Fruit fly (Drosophila melanogaster) whole organism, embryonic: Measurements from ENCODE around the gene Polr2I.

Experiments
- Aef1 ChIP-seq: fragments of 200-800 bp; sonication (Bioruptor generic); IDR thresholded peaks from 3 replicates; pipeline ENCODE4 v1.3.6; 2022; ENCODE audit warnings: missing biosample characterization, missing genetic modification characterization
- B-H1 ChIP-seq: fragments of 200-800 bp; sonication (Bioruptor generic); IDR thresholded peaks from 3 replicates; pipeline ENCODE4 v1.3.6; 2022; ENCODE audit warnings: missing biosample characterization, missing genetic modification characterization
- CG10959 ChIP-seq: fragments of 200-800 bp; sonication (Bioruptor generic); IDR thresholded peaks from 2 replicates; pipeline ENCODE4 v1.3.6; 2022; ENCODE audit warnings: missing biosample characterization, missing genetic modification characterization
- CG10979 ChIP-seq: fragments of 200-800 bp; sonication (Bioruptor generic); optimal IDR thresholded peaks from 2 replicates; lab custom pipeline; 2018; ENCODE audit warnings: missing biosample characterization, mild to moderate bottlenecking, missing genetic modification characterization, moderate library complexity
- CG11247 ChIP-seq: fragments of 200-800 bp; sonication (Bioruptor generic); IDR thresholded peaks from 2 replicates; pipeline ENCODE4 v1.3.6; 2022; ENCODE audit warnings: missing biosample characterization, missing genetic modification characterization
- CG11398 ChIP-seq: fragments of 200-800 bp; sonication (Bioruptor generic); optimal IDR thresholded peaks from 2 replicates; lab custom pipeline; 2016; ENCODE audit warnings: missing biosample characterization, missing genetic modification characterization
- CG11456 ChIP-seq: fragments of 200-800 bp; sonication (Bioruptor generic); IDR thresholded peaks from 3 replicates; pipeline ENCODE4 v1.3.6; 2022; ENCODE audit warnings: missing biosample characterization, missing genetic modification characterization
- CG11695 ChIP-seq: fragments of 200-800 bp; sonication (Bioruptor generic); IDR thresholded peaks from 3 replicates; pipeline ENCODE4 v1.3.6; 2022; ENCODE audit warnings: missing biosample characterization, missing genetic modification characterization
- CG12299 ChIP-seq: fragments of 200-800 bp; sonication (Bioruptor generic); optimal IDR thresholded peaks from 2 replicates; lab custom pipeline; 2018; ENCODE audit warnings: missing biosample characterization, mild to moderate bottlenecking, missing genetic modification characterization
- CG13123 ChIP-seq: fragments of 200-800 bp; sonication (Bioruptor generic); optimal IDR thresholded peaks from 2 replicates; lab custom pipeline; 2016; ENCODE audit warnings: missing biosample characterization, missing genetic modification characterization
- CG14710 ChIP-seq: fragments of 200-800 bp; sonication (Bioruptor generic); optimal IDR thresholded peaks from 3 replicates; lab custom pipeline; 2019; ENCODE audit warnings: missing biosample characterization, mild to moderate bottlenecking, missing genetic modification characterization, moderate library complexity
- CG1529 ChIP-seq: fragments of 200-800 bp; sonication (Bioruptor generic); optimal IDR thresholded peaks from 3 replicates; lab custom pipeline; 2018; ENCODE audit warnings: missing biosample characterization, missing genetic modification characterization
- CG15479 ChIP-seq: fragments of 200-800 bp; sonication (Bioruptor generic); optimal IDR thresholded peaks from 3 replicates; lab custom pipeline; 2019; ENCODE audit warnings: missing biosample characterization, mild to moderate bottlenecking, missing genetic modification characterization, moderate library complexity
- CG15601 ChIP-seq: fragments of 200-800 bp; sonication (Bioruptor generic); optimal IDR thresholded peaks from 3 replicates; lab custom pipeline; 2019; ENCODE audit warnings: missing biosample characterization, mild to moderate bottlenecking, missing genetic modification characterization, moderate library complexity
- CG1603 ChIP-seq: fragments of 200-800 bp; sonication (Bioruptor generic); optimal IDR thresholded peaks from 2 replicates; lab custom pipeline; 2019; ENCODE audit warnings: missing biosample characterization, mild to moderate bottlenecking, missing genetic modification characterization, moderate library complexity
- CG2199 ChIP-seq: fragments of 200-800 bp; sonication (Bioruptor generic); IDR thresholded peaks from 3 replicates; pipeline ENCODE4 v1.3.6; 2022; ENCODE audit warnings: missing biosample characterization, missing genetic modification characterization
- CG31388 ChIP-seq: fragments of 200-800 bp; sonication (Bioruptor generic); optimal IDR thresholded peaks from 2 replicates; lab custom pipeline; 2016; ENCODE audit warnings: missing biosample characterization, missing genetic modification characterization
- CG3163 ChIP-seq: fragments of 200-800 bp; sonication (Bioruptor generic); optimal IDR thresholded peaks from 3 replicates; lab custom pipeline; 2016; ENCODE audit warnings: missing biosample characterization, missing genetic modification characterization
- CG3407 ChIP-seq: fragments of 200-800 bp; sonication (Bioruptor generic); optimal IDR thresholded peaks from 2 replicates; lab custom pipeline; 2018; ENCODE audit warnings: missing biosample characterization, mild to moderate bottlenecking, missing genetic modification characterization
- CG3726 ChIP-seq: fragments of 200-800 bp; sonication (Bioruptor generic); IDR thresholded peaks from 3 replicates; pipeline ENCODE4, ENCODE4 v1.3.6; 2022; ENCODE audit warnings: missing biosample characterization, missing genetic modification characterization
- CG4360 ChIP-seq: fragments of 200-800 bp; sonication (Bioruptor generic); IDR thresholded peaks from 2 replicates; pipeline ENCODE4 v1.3.6; 2022; ENCODE audit warnings: missing biosample characterization, missing genetic modification characterization
- CG4404 ChIP-seq: fragments of 200-800 bp; sonication (Bioruptor generic); IDR thresholded peaks from 2 replicates; pipeline ENCODE4 v1.3.6; 2022; ENCODE audit warnings: missing biosample characterization, missing genetic modification characterization
- CG4424 ChIP-seq: fragments of 200-800 bp; sonication (Bioruptor generic); optimal IDR thresholded peaks from 3 replicates; lab custom pipeline; 2016; ENCODE audit warnings: missing biosample characterization, missing genetic modification characterization
- CG6254 ChIP-seq: fragments of 200-800 bp; sonication (Bioruptor generic); optimal IDR thresholded peaks from 3 replicates; lab custom pipeline; 2017; ENCODE audit warnings: mild to moderate bottlenecking, missing biosample characterization, missing genetic modification reagents, missing genetic modification characterization
- CG7271 ChIP-seq: fragments of 200-800 bp; sonication (Bioruptor generic); optimal IDR thresholded peaks from 2 replicates; lab custom pipeline; 2018; ENCODE audit warnings: missing biosample characterization, mild to moderate bottlenecking, missing genetic modification characterization, moderate library complexity
- Dek ChIP-seq: fragments of 200-800 bp; sonication (Bioruptor generic); optimal IDR thresholded peaks from 3 replicates; lab custom pipeline; 2019; ENCODE audit warnings: missing biosample characterization, mild to moderate bottlenecking, missing genetic modification characterization, moderate library complexity
- H2.0 ChIP-seq: fragments of 200-800 bp; sonication (Bioruptor generic); IDR thresholded peaks from 2 replicates; pipeline ENCODE4 v1.3.6; 2022; ENCODE audit warnings: missing biosample characterization, missing genetic modification characterization
- Hmx ChIP-seq: fragments of 200-800 bp; sonication (Bioruptor generic); optimal IDR thresholded peaks from 2 replicates; lab custom pipeline; 2016; ENCODE audit warnings: missing biosample characterization, missing genetic modification characterization
- Hr39 ChIP-seq: fragments of >200 bp; optimal IDR thresholded peaks from 2 replicates; lab custom pipeline; 2017
- Mes4 ChIP-seq: fragments of 200-800 bp; sonication (Bioruptor generic); optimal IDR thresholded peaks from 2 replicates; lab custom pipeline; 2016; ENCODE audit warnings: missing biosample characterization, missing genetic modification characterization
- NFAT ChIP-seq: fragments of 200-800 bp; sonication (Bioruptor generic); IDR thresholded peaks from 2 replicates; pipeline ENCODE4 v1.3.6; 2022; ENCODE audit warnings: missing biosample characterization, missing genetic modification characterization
- Opbp ChIP-seq: fragments of 200-800 bp; sonication (Bioruptor generic); IDR thresholded peaks from 3 replicates; pipeline ENCODE4 v1.3.6; 2022; ENCODE audit warnings: missing biosample characterization, missing genetic modification characterization; ENCODE audit not compliant: partially characterized antibody
- Pdp1 ChIP-seq, 2 experiments: fragments of 200-800 bp; sonication (Bioruptor generic); optimal IDR thresholded peaks; 3 replicates each; lab custom pipeline; 2016; ENCODE audit warnings: missing biosample characterization in 2 of 2, missing genetic modification characterization in 2 of 2, mild to moderate bottlenecking in 1 of 2, moderate library complexity in 1 of 2
- Ptx1 ChIP-seq: fragments of 200-800 bp; sonication (Bioruptor generic); IDR thresholded peaks from 2 replicates; pipeline ENCODE4 v1.3.6; 2022; ENCODE audit warnings: missing biosample characterization, missing genetic modification characterization
- Ravus ChIP-seq: fragments of 200-800 bp; sonication (Bioruptor generic); IDR thresholded peaks from 2 replicates; pipeline ENCODE4 v1.3.6; 2022; ENCODE audit warnings: missing biosample characterization, missing genetic modification characterization
- Side ChIP-seq: fragments of 200-800 bp; sonication (Bioruptor generic); optimal IDR thresholded peaks from 2 replicates; lab custom pipeline; 2016; ENCODE audit warnings: missing biosample characterization, missing genetic modification characterization
- Xbp1 ChIP-seq: fragments of 200-800 bp; sonication (Bioruptor generic); optimal IDR thresholded peaks from 3 replicates; lab custom pipeline; 2016; ENCODE audit warnings: missing biosample characterization, mild to moderate bottlenecking, missing genetic modification characterization
- croc ChIP-seq: fragments of 200-800 bp; sonication (Bioruptor generic); conservative IDR thresholded peaks from 3 replicates; pipeline ENCODE4 v1.3.6; 2022; ENCODE audit warnings: missing biosample characterization, missing genetic modification characterization
- crp ChIP-seq, 2 experiments: fragments of 200-800 bp; sonication (Bioruptor generic); optimal IDR thresholded peaks; 2 replicates in 1 of 2; 3 replicates in 1 of 2; lab custom pipeline; 2017; ENCODE audit warnings: missing biosample characterization in 2 of 2, missing genetic modification characterization in 2 of 2, mild to moderate bottlenecking in 1 of 2, moderate library complexity in 1 of 2
- fd64A ChIP-seq: fragments of 200-800 bp; sonication (Bioruptor generic); optimal IDR thresholded peaks from 3 replicates; lab custom pipeline; 2018; ENCODE audit warnings: missing biosample characterization, mild to moderate bottlenecking, missing genetic modification characterization
- h ChIP-seq: fragments of >200 bp; optimal IDR thresholded peaks from 2 replicates; lab custom pipeline; 2017
- lmd ChIP-seq: fragments of 200-800 bp; sonication (Bioruptor generic); IDR thresholded peaks from 2 replicates; pipeline ENCODE4 v1.3.6; 2022; ENCODE audit warnings: missing biosample characterization, missing genetic modification characterization
- mld ChIP-seq: fragments of 200-800 bp; sonication (Bioruptor generic); IDR thresholded peaks from 3 replicates; pipeline ENCODE4 v1.3.6; 2022; ENCODE audit warnings: missing biosample characterization, missing genetic modification characterization; ENCODE audit not compliant: partially characterized antibody
- nau ChIP-seq: fragments of 200-800 bp; sonication (Bioruptor generic); optimal IDR thresholded peaks from 3 replicates; lab custom pipeline; 2017; ENCODE audit warnings: missing biosample characterization, mild to moderate bottlenecking, missing genetic modification characterization, missing genetic modification reagents
- odd ChIP-seq: fragments of 200-800 bp; sonication (Bioruptor generic); optimal IDR thresholded peaks from 2 replicates; lab custom pipeline; 2017; ENCODE audit warnings: missing biosample characterization, mild to moderate bottlenecking, missing genetic modification characterization
- peb ChIP-seq: fragments of 200-800 bp; sonication (Bioruptor generic); IDR thresholded peaks from 2 replicates; pipeline ENCODE4 v1.3.6; 2022; ENCODE audit warnings: missing biosample characterization, missing genetic modification characterization
- pfk ChIP-seq: fragments of 200-800 bp; sonication (Bioruptor generic); optimal IDR thresholded peaks from 2 replicates; lab custom pipeline; 2018; ENCODE audit warnings: missing biosample characterization, mild to moderate bottlenecking, missing genetic modification characterization, moderate library complexity
- sd ChIP-seq: fragments of 200-800 bp; sonication (Bioruptor generic); optimal IDR thresholded peaks from 3 replicates; lab custom pipeline; 2018; ENCODE audit warnings: missing biosample characterization, mild to moderate bottlenecking, missing genetic modification characterization, moderate library complexity
- slou ChIP-seq: fragments of 200-800 bp; sonication (Bioruptor generic); optimal IDR thresholded peaks from 3 replicates; lab custom pipeline; 2016; ENCODE audit warnings: missing biosample characterization, missing genetic modification characterization
- so ChIP-seq: fragments of 200-800 bp; sonication (Bioruptor generic); IDR thresholded peaks from 3 replicates; pipeline ENCODE4 v1.3.6; 2022; ENCODE audit warnings: missing biosample characterization, missing genetic modification characterization
- tin ChIP-seq: fragments of 200-800 bp; sonication (Bioruptor generic); optimal IDR thresholded peaks from 3 replicates; lab custom pipeline; 2016; ENCODE audit warnings: missing biosample characterization, missing genetic modification characterization
- unpg ChIP-seq: fragments of 200-800 bp; sonication (Bioruptor generic); optimal IDR thresholded peaks from 3 replicates; lab custom pipeline; 2018; ENCODE audit warnings: missing biosample characterization, mild to moderate bottlenecking, missing genetic modification characterization, moderate library complexity

Gene Polr2I

DNA sequence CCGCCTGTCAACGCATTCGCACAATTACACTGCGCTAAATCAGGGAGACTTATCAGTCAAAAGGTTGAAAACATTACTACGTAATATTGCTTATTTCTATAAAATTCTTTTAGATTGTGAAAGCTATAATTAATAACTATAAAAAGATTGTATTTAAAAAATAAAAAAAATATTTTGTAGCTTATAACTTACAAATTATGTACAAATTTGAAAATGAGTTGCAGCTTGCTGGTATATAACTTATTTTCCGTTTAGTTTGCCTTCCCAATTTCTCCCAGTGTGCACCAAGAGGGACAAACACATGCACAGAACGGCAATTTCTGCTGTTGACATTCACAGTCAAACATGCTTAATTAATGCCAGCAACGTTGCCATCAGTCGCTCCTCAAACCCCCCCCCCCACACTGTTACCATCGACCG, 44.9 kb downstream of the Polr2I start (continued):
- TF ChIP-seq CG3726 (GFP tag; lab: Robert Waterston, UW) (no peak), Ravus (GFP tag; lab: Robert Waterston, UW) (no peak), CG4424 (peak; percentile 68), H2.0 (0 out of 2 replicates have a peak, but pooled peaks have one; percentile 7), CG3163 (GFP tag; lab: Kevin White, UChicago) (no peak), Side (no peak), Xbp1 (GFP tag; lab: Kevin White, UChicago) (peak; percentile 57), B-H1 (GFP tag; lab: Robert Waterston, UW) (peak; percentile 62; the same call in 2 of the 3 replicates), so (GFP tag; lab: Robert Waterston, UW) (0 out of 3 replicates have a peak, but pooled peaks have one; percentile 58), CG11456 (no peak), CG6254 (GFP tag; lab: Kevin White, UChicago) (peak; percentile 62), CG4404 (GFP tag; lab: Robert Waterston, UW) (peak; percentile 47), tin (GFP tag; lab: Kevin White, UChicago) (peak; percentile 49), CG15601 (tag; lab: Kevin White, UChicago) (peak; percentile 46), CG11247 (peak; percentile 58; the same call in 1 of the 2 replicates), CG12299 (tag; lab: Kevin White, UChicago) (peak; percentile 32), fd64A (GFP tag; lab: Kevin White, UChicago) (no peak), CG15479 (no peak), Mes4 (no peak), CG1529 (peak; percentile 41), croc (GFP tag; lab: Robert Waterston, UW) (peak; percentile 62; the same call in 1 of the 3 replicates), odd (peak; percentile 63), unpg (GFP tag; lab: Kevin White, UChicago) (peak; percentile 78), slou (GFP tag; lab: Kevin White, UChicago) (no peak), Opbp (GFP tag; lab: Robert Waterston, UW) (no peak), CG14710 (peak; percentile 72), CG10959 (GFP tag; lab: Robert Waterston, UW) (no peak), Hmx (GFP tag; lab: Kevin White, UChicago) (no peak), lmd (GFP tag; lab: Robert Waterston, UW) (peak; percentile 70), CG10979 (tag; lab: Kevin White, UChicago) (peak; percentile 82), peb (no peak), Aef1 (GFP tag; lab: Robert Waterston, UW) (no peak), CG3407 (GFP tag; lab: Kevin White, UChicago) (peak; percentile 33), Dek (tag; lab: Kevin White, UChicago) (peak; percentile 63), h (lab: Kevin White, UChicago) (no peak), pfk (GFP tag; lab: Kevin White, UChicago) (no peak), CG31388 (GFP tag; lab: Kevin White, UChicago) (no peak), mld (no peak), CG11398 (GFP tag; lab: Kevin White, UChicago) (no peak), CG4360 (GFP tag; lab: Robert Waterston, UW) (no peak), Ptx1 (GFP tag; lab: Robert Waterston, UW) (peak; percentile 77), sd (tag; lab: Kevin White, UChicago) (peak; percentile 22), CG11695 (GFP tag; lab: Robert Waterston, UW) (peak; percentile 76), CG2199 (no peak), Hr39 (lab: Kevin White, UChicago) (no peak), Pdp1 (GFP tag; optimal IDR thresholded peaks at IDR 0.05; lab: Kevin White, UChicago) (no peak), CG1603 (tag; lab: Kevin White, UChicago) (no peak), CG7271 (tag; lab: Kevin White, UChicago) (no peak), CG13123 (peak; percentile 0), nau (GFP tag; lab: Kevin White, UChicago) (peak; percentile 71), NFAT (no peak), crp (GFP tag; optimal IDR thresholded peaks at IDR 0.05; lab: Kevin White, UChicago) (no peak)
